Worm (Caenorhabditis elegans) whole organism, L4 larva: ENCODE data around the gene C01B9.1.

Source experiments
- dpl-1 ChIP-seq: fragments of 150-350 bp; optimal IDR thresholded peaks from 2 replicates; lab custom pipeline; 2014; ENCODE audit warnings: missing biosample characterization, missing genetic modification reagents, missing genetic modification characterization
- dve-1 ChIP-seq: sonication (generic microtip); optimal IDR thresholded peaks from 2 replicates; lab custom pipeline; 2017; ENCODE audit warnings: antibody characterized with exemption, mild to moderate bottlenecking, missing genetic modification characterization, missing compliant biosample characterization; ENCODE audit not compliant: insufficient read depth
- egl-27 ChIP-seq: sonication (generic microtip); optimal IDR thresholded peaks from 3 replicates; lab custom pipeline; 2017; ENCODE audit warnings: missing biosample characterization, missing genetic modification reagents, missing genetic modification characterization
- fkh-10 ChIP-seq: fragments of 150-350 bp; optimal IDR thresholded peaks from 2 replicates; lab custom pipeline; 2014; ENCODE audit warnings: missing biosample characterization, missing genetic modification reagents, missing genetic modification characterization
- jun-1 ChIP-seq: fragments of 150-350 bp; optimal IDR thresholded peaks from 2 replicates; lab custom pipeline; 2014; ENCODE audit warnings: missing biosample characterization, missing genetic modification reagents, missing genetic modification characterization
- nhr-10 ChIP-seq: fragments of 150-350 bp; optimal IDR thresholded peaks from 2 replicates; lab custom pipeline; 2014; ENCODE audit warnings: missing biosample characterization, missing genetic modification characterization
- pqm-1 ChIP-seq: sonication (generic microtip); optimal IDR thresholded peaks from 2 replicates; lab custom pipeline; 2017; ENCODE audit warnings: missing biosample characterization, missing genetic modification characterization
- skn-1 ChIP-seq: fragments of 150-350 bp; optimal IDR thresholded peaks from 2 replicates; lab custom pipeline; 2014; ENCODE audit warnings: missing biosample characterization, missing genetic modification characterization
- unc-62 ChIP-seq, 3 experiments: fragments of 150-350 bp in 1 of 3; sonication (generic microtip); optimal IDR thresholded peaks in 2 of 3; peaks in 1 of 3; 1 replicate in 1 of 3; 2 replicates in 2 of 3; lab custom pipeline; 2014 to 2017; ENCODE audit warnings: missing biosample characterization in 3 of 3, missing genetic modification characterization in 3 of 3, missing genetic modification reagents in 3 of 3, missing genotype in 1 of 3
- zip-2 ChIP-seq: fragments of 150-350 bp; optimal IDR thresholded peaks from 2 replicates; lab custom pipeline; 2014; ENCODE audit warnings: missing biosample characterization, missing genetic modification characterization

DNA sequence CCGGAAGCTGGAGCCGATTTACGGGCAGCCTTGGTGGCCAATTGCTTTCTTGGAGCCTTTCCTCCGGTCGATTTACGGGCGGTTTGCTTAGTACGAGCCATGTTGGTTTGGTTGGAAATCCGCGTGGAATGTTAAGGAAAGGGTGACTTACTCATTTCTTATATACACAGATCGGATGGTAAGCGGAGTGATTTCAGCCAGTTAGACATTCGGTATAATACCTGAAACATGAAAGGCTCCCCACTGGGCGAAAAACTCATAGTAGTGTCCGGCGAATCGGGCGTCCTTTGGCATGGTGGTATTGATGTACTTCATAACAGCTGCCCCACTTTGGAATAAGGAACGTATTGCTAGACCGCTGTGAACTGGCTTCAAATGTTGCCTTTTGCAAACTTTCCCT, 57.2 kb downstream of the C01B9.1 start, which contains the start of gene his-42:
- no peak for TF ChIP-seq dve-1 (tag; lab: Kevin White, UChicago)
- no peak for TF ChIP-seq zip-2 (tag; lab: Kevin White, UChicago)
- TF ChIP-seq skn-1 (tag; lab: Kevin White, UChicago): no peak
- no peak for TF ChIP-seq nhr-10 (tag; lab: Kevin White, UChicago)
- no peak for TF ChIP-seq jun-1 (tag; lab: Kevin White, UChicago)
- peak in 1 of 2 experiments; percentile 27 for TF ChIP-seq unc-62 (GFP tag; optimal IDR thresholded peaks at IDR 0.05 in 1 of 2; lab: Kevin White, UChicago)
- TF ChIP-seq unc-62 (tag; optimal IDR thresholded peaks at IDR 0.05; lab: Kevin White, UChicago): no peak
- no peak for TF ChIP-seq fkh-10 (GFP tag; lab: Kevin White, UChicago)
- no peak for TF ChIP-seq egl-27
- no peak for TF ChIP-seq dpl-1 (GFP tag; lab: Kevin White, UChicago)
- no peak for TF ChIP-seq pqm-1 (tag; lab: Kevin White, UChicago)
